Fruit fly (Drosophila melanogaster): ENCODE data around the gene Septin1.

DNA sequence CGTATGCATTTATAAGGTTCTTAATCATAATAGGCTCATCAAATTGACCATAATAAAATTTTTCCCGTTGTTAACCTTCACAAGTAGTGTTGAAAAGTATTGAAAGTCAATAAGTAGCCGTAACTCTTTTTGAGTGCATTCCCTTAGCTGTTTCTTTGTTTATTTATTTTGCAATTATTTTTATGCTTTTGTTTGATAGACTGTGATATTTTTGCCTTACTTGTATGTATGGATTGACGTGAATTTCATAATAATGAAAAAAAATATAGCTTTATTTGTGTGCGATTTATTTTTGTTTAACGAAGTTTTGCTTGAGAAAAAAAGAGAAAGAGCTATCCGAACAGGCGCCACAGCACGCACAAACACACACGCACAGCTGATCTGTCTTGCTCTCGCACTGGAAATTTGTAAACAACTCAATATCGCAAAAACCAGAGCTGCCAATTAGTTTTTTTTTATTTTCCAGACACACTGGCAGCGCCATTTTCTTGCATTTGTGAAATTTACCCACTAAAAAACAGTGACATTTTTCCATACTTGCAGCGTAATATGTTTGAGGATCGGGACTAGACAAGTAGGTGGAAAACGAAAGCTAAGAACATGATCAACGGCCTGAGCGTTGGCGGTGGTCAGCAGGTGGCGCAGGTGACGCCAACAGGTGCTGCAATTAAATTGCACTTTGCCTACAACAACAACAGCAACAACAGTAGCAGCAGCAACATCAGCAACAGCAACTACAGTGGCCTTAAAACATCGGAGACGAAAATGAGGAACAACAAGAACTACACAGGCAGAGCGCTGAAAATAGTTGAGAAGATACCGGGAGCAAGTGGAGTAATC is 11.3 kb downstream of the Septin1 start:
- TF ChIP-seq pan (optimal IDR thresholded peaks at IDR 0.05): no peak
- TF ChIP-seq Rel (GFP tag; optimal IDR thresholded peaks at IDR 0.05): no peak
- peak; percentile 83 for TF ChIP-seq Rel (tag; optimal IDR thresholded peaks at IDR 0.05)
- TF ChIP-seq usp (GFP tag; optimal IDR thresholded peaks at IDR 0.05): no peak
- no peak for TF ChIP-seq Myc (optimal IDR thresholded peaks at IDR 0.05)
- no peak for TF ChIP-seq Mio (GFP tag; optimal IDR thresholded peaks at IDR 0.05)
- peak; percentile 1 for TF ChIP-seq rgr (GFP tag; optimal IDR thresholded peaks at IDR 0.05)
- TF ChIP-seq N (GFP tag; optimal IDR thresholded peaks at IDR 0.05): no peak
- no peak for TF ChIP-seq Dfd (GFP tag; optimal IDR thresholded peaks at IDR 0.05)
- TF ChIP-seq HLH106 (tag; optimal IDR thresholded peaks at IDR 0.05): no peak

All from whole organism, wandering third instar larva.